Worm (Caenorhabditis elegans) whole organism, L4 larva: Measurements from ENCODE around the gene grl-25.

Source experiments
- F10B5.3 ChIP-seq: sonication (generic microtip); optimal IDR thresholded peaks from 2 replicates; lab custom pipeline; 2016; ENCODE audit warnings: mild to moderate bottlenecking, missing genetic modification characterization, missing compliant biosample characterization
- T20F7.1 ChIP-seq: fragments of 200-800 bp; sonication (Bioruptor generic); optimal IDR thresholded peaks from 2 replicates; lab custom pipeline; 2018; ENCODE audit warnings: mild to moderate bottlenecking, missing genetic modification characterization, missing compliant biosample characterization
- aly-2 ChIP-seq: sonication (generic microtip); optimal IDR thresholded peaks from 2 replicates; lab custom pipeline; 2018; ENCODE audit warnings: missing biosample characterization, missing genetic modification characterization
- ces-1 ChIP-seq: fragments of 150-350 bp; sonication (generic microtip); optimal IDR thresholded peaks from 4 replicates; lab custom pipeline; 2014; ENCODE audit warnings: missing biosample characterization, missing genetic modification reagents, missing genetic modification characterization
- egl-27 ChIP-seq: sonication (generic microtip); optimal IDR thresholded peaks from 3 replicates; lab custom pipeline; 2017; ENCODE audit warnings: missing biosample characterization, missing genetic modification reagents, missing genetic modification characterization
- lin-15B ChIP-seq: fragments of 150-350 bp; sonication (generic microtip); optimal IDR thresholded peaks from 3 replicates; lab custom pipeline; 2014; ENCODE audit warnings: missing biosample characterization, missing genetic modification characterization
- lsy-2 ChIP-seq, 2 experiments: fragments of 150-350 bp in 1 of 2; sonication (generic microtip) in 1 of 2; optimal IDR thresholded peaks; 2 replicates each; lab custom pipeline; 2014 to 2017; ENCODE audit warnings: missing biosample characterization in 2 of 2, missing genetic modification characterization in 2 of 2
- saeg-2 ChIP-seq: fragments of 200-800 bp; sonication (Bioruptor generic); IDR thresholded peaks from 2 replicates; pipeline ENCODE4 v1.3.6; 2022; ENCODE audit warnings: missing genetic modification reagents, missing genetic modification characterization, missing compliant biosample characterization
- skn-1 ChIP-seq: fragments of 150-350 bp; optimal IDR thresholded peaks from 2 replicates; lab custom pipeline; 2014; ENCODE audit warnings: missing biosample characterization, missing genetic modification characterization
- snpc-4 ChIP-seq: fragments of 150-350 bp; optimal IDR thresholded peaks from 2 replicates; lab custom pipeline; 2014; ENCODE audit warnings: missing biosample characterization, missing genetic modification characterization
- unc-130 ChIP-seq: sonication (generic microtip); optimal IDR thresholded peaks from 2 replicates; lab custom pipeline; 2016; ENCODE audit warnings: missing genetic modification reagents, missing genetic modification characterization, missing compliant biosample characterization
- ztf-11 ChIP-seq: fragments of 150-350 bp; optimal IDR thresholded peaks from 2 replicates; lab custom pipeline; 2014; ENCODE audit warnings: missing biosample characterization, missing genetic modification characterization

DNA sequence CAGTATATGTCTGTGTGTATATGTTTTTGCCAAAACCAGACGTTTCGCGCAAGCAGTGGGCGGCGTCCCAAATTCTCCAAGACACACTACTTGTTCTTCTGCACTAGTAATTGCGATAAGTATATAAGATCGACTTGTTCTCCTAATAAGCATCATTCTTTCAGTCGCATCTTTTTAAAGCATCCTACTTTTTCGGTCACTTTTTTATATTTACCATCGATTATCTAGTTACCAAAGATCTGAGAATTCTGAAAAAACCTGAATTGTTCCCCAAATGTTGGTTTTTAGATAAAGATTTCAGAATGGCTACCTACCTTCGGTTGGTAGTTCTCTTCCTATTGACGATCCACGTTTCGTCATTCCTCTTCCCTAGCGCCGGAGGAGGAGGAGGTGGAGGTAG, at the start of gene grl-25:
- TF ChIP-seq snpc-4 (tag; lab: Kevin White, UChicago), result no peak
- no peak for TF ChIP-seq skn-1 (tag; lab: Kevin White, UChicago)
- TF ChIP-seq lin-15B (tag; lab: Kevin White, UChicago), result no peak
- TF ChIP-seq F10B5.3 (tag; lab: Kevin White, UChicago), result no peak
- TF ChIP-seq aly-2 (tag; lab: Kevin White, UChicago), result no peak
- no peak for TF ChIP-seq unc-130 (GFP tag; lab: Kevin White, UChicago)
- TF ChIP-seq ztf-11 (tag; lab: Kevin White, UChicago), result no peak
- no peak for TF ChIP-seq egl-27
- no peak for TF ChIP-seq ces-1 (GFP tag; lab: Kevin White, UChicago)
- TF ChIP-seq T20F7.1 (GFP tag; lab: Kevin White, UChicago), result no peak
- no peak for TF ChIP-seq lsy-2 (tag; optimal IDR thresholded peaks at IDR 0.05; lab: Kevin White, UChicago)
- no peak for TF ChIP-seq saeg-2 (GFP tag; lab: Robert Waterston, UW)
